Fruit fly (Drosophila melanogaster) whole organism, embryonic: Measurements from ENCODE around the gene spd-2.

ENCODE experiments used
- B-H1 ChIP-seq: fragments of 200-800 bp; sonication (Bioruptor generic); IDR thresholded peaks from 3 replicates; pipeline ENCODE4 v1.3.6; 2022; ENCODE audit warnings: missing biosample characterization, missing genetic modification characterization
- Bdp1 ChIP-seq: fragments of 200-800 bp; sonication (Bioruptor generic); optimal IDR thresholded peaks from 3 replicates; lab custom pipeline; 2016; ENCODE audit warnings: missing biosample characterization, missing genetic modification characterization
- CG10274 ChIP-seq: fragments of 200-800 bp; sonication (Bioruptor generic); optimal IDR thresholded peaks from 3 replicates; lab custom pipeline; 2017; ENCODE audit warnings: missing biosample characterization, mild to moderate bottlenecking, missing genetic modification characterization
- CG10431 ChIP-seq: fragments of 200-800 bp; sonication (Bioruptor generic); optimal IDR thresholded peaks from 3 replicates; lab custom pipeline; 2018; ENCODE audit warnings: missing biosample characterization, mild to moderate bottlenecking, missing genetic modification characterization
- CG11504 ChIP-seq: fragments of 200-800 bp; sonication (Bioruptor generic); optimal IDR thresholded peaks from 3 replicates; lab custom pipeline; 2019; ENCODE audit warnings: missing biosample characterization, mild to moderate bottlenecking, missing genetic modification characterization, moderate library complexity
- CG12236 ChIP-seq: fragments of 200-800 bp; sonication (Bioruptor generic); optimal IDR thresholded peaks from 2 replicates; lab custom pipeline; 2016; ENCODE audit warnings: missing biosample characterization, missing genetic modification characterization
- CG13624 ChIP-seq: fragments of 200-800 bp; sonication (Bioruptor generic); optimal IDR thresholded peaks from 2 replicates; lab custom pipeline; 2016; ENCODE audit warnings: missing biosample characterization, missing genetic modification characterization
- CG15073 ChIP-seq: fragments of 200-800 bp; sonication (Bioruptor generic); optimal IDR thresholded peaks from 2 replicates; lab custom pipeline; 2016; ENCODE audit warnings: missing biosample characterization, missing genetic modification characterization
- CG15269 ChIP-seq: fragments of 200-800 bp; sonication (Bioruptor generic); optimal IDR thresholded peaks from 2 replicates; lab custom pipeline; 2018; ENCODE audit warnings: missing biosample characterization, mild to moderate bottlenecking, missing genetic modification characterization, moderate library complexity
- CG17361 ChIP-seq: fragments of 200-800 bp; sonication (Bioruptor generic); IDR thresholded peaks from 3 replicates; pipeline ENCODE4 v1.3.6; 2022; ENCODE audit warnings: missing biosample characterization, missing genetic modification characterization
- CG17568 ChIP-seq: fragments of 200-800 bp; sonication (Bioruptor generic); optimal IDR thresholded peaks from 2 replicates; lab custom pipeline; 2018; ENCODE audit warnings: missing biosample characterization, mild to moderate bottlenecking, missing genetic modification characterization, moderate library complexity
- CG17829 ChIP-seq: fragments of 200-800 bp; optimal IDR thresholded peaks from 2 replicates; lab custom pipeline; 2019; ENCODE audit warnings: missing biosample characterization, mild to moderate bottlenecking, missing genetic modification characterization, moderate library complexity
- CG30431 ChIP-seq: fragments of 200-800 bp; sonication (Bioruptor generic); optimal IDR thresholded peaks from 2 replicates; lab custom pipeline; 2017; ENCODE audit warnings: missing biosample characterization, missing genetic modification characterization
- CG33213 ChIP-seq: fragments of 200-800 bp; sonication (Bioruptor generic); optimal IDR thresholded peaks from 3 replicates; lab custom pipeline; 2016; ENCODE audit warnings: missing biosample characterization, missing genetic modification characterization
- CG33557 ChIP-seq: fragments of 200-800 bp; sonication (Bioruptor generic); optimal IDR thresholded peaks from 2 replicates; lab custom pipeline; 2019; ENCODE audit warnings: missing biosample characterization, mild to moderate bottlenecking, missing genetic modification characterization, moderate library complexity
- CG4424 ChIP-seq: fragments of 200-800 bp; sonication (Bioruptor generic); optimal IDR thresholded peaks from 3 replicates; lab custom pipeline; 2016; ENCODE audit warnings: missing biosample characterization, missing genetic modification characterization
- CG4707 ChIP-seq: fragments of 200-800 bp; sonication (Bioruptor generic); optimal IDR thresholded peaks from 2 replicates; lab custom pipeline; 2018; ENCODE audit warnings: missing biosample characterization, mild to moderate bottlenecking, missing genetic modification characterization, moderate library complexity
- CG6254 ChIP-seq: fragments of 200-800 bp; sonication (Bioruptor generic); optimal IDR thresholded peaks from 3 replicates; lab custom pipeline; 2017; ENCODE audit warnings: mild to moderate bottlenecking, missing biosample characterization, missing genetic modification reagents, missing genetic modification characterization
- CG7839 ChIP-seq: fragments of 200-800 bp; sonication (Bioruptor generic); optimal IDR thresholded peaks from 3 replicates; lab custom pipeline; 2018; ENCODE audit warnings: missing biosample characterization, mild to moderate bottlenecking, missing genetic modification characterization, moderate library complexity
- CTCF ChIP-seq: fragments of 200-800 bp; sonication (Bioruptor generic); optimal IDR thresholded peaks from 2 replicates; lab custom pipeline; 2017; ENCODE audit warnings: missing biosample characterization, mild to moderate bottlenecking, missing genetic modification characterization, moderate library complexity
- Dip2 ChIP-seq: fragments of 200-800 bp; sonication (Bioruptor generic); IDR thresholded peaks from 2 replicates; pipeline ENCODE4 v1.3.6; 2022; ENCODE audit warnings: missing biosample characterization, missing genetic modification characterization
- Elba2 ChIP-seq: fragments of 200-800 bp; sonication (Bioruptor generic); optimal IDR thresholded peaks from 3 replicates; lab custom pipeline; 2016; ENCODE audit warnings: missing biosample characterization, missing genetic modification characterization
- Fer1 ChIP-seq: fragments of 200-800 bp; sonication (Bioruptor generic); optimal IDR thresholded peaks from 2 replicates; lab custom pipeline; 2017; ENCODE audit warnings: missing biosample characterization, mild to moderate bottlenecking, missing genetic modification characterization
- Hmr ChIP-seq: fragments of 200-800 bp; sonication (Bioruptor generic); optimal IDR thresholded peaks from 3 replicates; lab custom pipeline; 2017; ENCODE audit warnings: mild to moderate bottlenecking, missing biosample characterization, missing genetic modification reagents, missing genetic modification characterization
- Hsf ChIP-seq: fragments of 200-800 bp; sonication (Bioruptor generic); optimal IDR thresholded peaks from 3 replicates; lab custom pipeline; 2016; ENCODE audit warnings: missing biosample characterization, missing genetic modification characterization
- Lhr ChIP-seq: fragments of 200-800 bp; sonication (Bioruptor generic); optimal IDR thresholded peaks from 3 replicates; lab custom pipeline; 2017; ENCODE audit warnings: mild to moderate bottlenecking, missing biosample characterization, missing genetic modification reagents, missing genetic modification characterization
- MBD-R2 ChIP-seq: fragments of 200-800 bp; sonication (Bioruptor generic); IDR thresholded peaks from 2 replicates; pipeline ENCODE4 v1.3.6; 2022; ENCODE audit warnings: missing biosample characterization, missing genetic modification characterization
- Nf-YA ChIP-seq: fragments of 200-800 bp; sonication (Bioruptor generic); IDR thresholded peaks from 2 replicates; pipeline ENCODE4 v1.3.6; 2022; ENCODE audit warnings: missing biosample characterization, missing genetic modification characterization
- Nf-YC ChIP-seq: fragments of 200-800 bp; optimal IDR thresholded peaks from 3 replicates; lab custom pipeline; 2019; ENCODE audit warnings: missing biosample characterization, mild to moderate bottlenecking, missing genetic modification characterization, moderate library complexity
- Pdp1 ChIP-seq, 2 experiments: fragments of 200-800 bp; sonication (Bioruptor generic); optimal IDR thresholded peaks; 3 replicates each; lab custom pipeline; 2016; ENCODE audit warnings: missing biosample characterization in 2 of 2, missing genetic modification characterization in 2 of 2, mild to moderate bottlenecking in 1 of 2, moderate library complexity in 1 of 2
- Ssrp ChIP-seq: fragments of 200-800 bp; sonication (Bioruptor generic); optimal IDR thresholded peaks from 2 replicates; lab custom pipeline; 2018; ENCODE audit warnings: missing biosample characterization, mild to moderate bottlenecking, missing genetic modification characterization, moderate library complexity
- Tbp ChIP-seq: fragments of >200 bp; optimal IDR thresholded peaks from 2 replicates; lab custom pipeline; 2018; ENCODE audit warnings: missing biosample characterization, missing genetic modification characterization
- Xbp1 ChIP-seq: fragments of 200-800 bp; sonication (Bioruptor generic); optimal IDR thresholded peaks from 3 replicates; lab custom pipeline; 2016; ENCODE audit warnings: missing biosample characterization, mild to moderate bottlenecking, missing genetic modification characterization
- amos ChIP-seq: fragments of 200-800 bp; sonication (Bioruptor generic); IDR thresholded peaks from 2 replicates; pipeline ENCODE4 v1.3.6; 2022; ENCODE audit warnings: missing biosample characterization, missing genetic modification characterization; ENCODE audit not compliant: partially characterized antibody
- bab2 ChIP-seq: fragments of 200-800 bp; sonication (Bioruptor generic); optimal IDR thresholded peaks from 2 replicates; lab custom pipeline; 2016; ENCODE audit warnings: missing biosample characterization, missing genetic modification characterization
- bsh ChIP-seq, 2 experiments: fragments of 200-800 bp; sonication (Bioruptor generic); optimal IDR thresholded peaks; 2 replicates each; lab custom pipeline; 2017 to 2018; ENCODE audit warnings: mild to moderate bottlenecking in 2 of 2, missing biosample characterization in 2 of 2, missing genetic modification characterization in 2 of 2, moderate library complexity in 1 of 2
- croc ChIP-seq: fragments of 200-800 bp; sonication (Bioruptor generic); conservative IDR thresholded peaks from 3 replicates; pipeline ENCODE4 v1.3.6; 2022; ENCODE audit warnings: missing biosample characterization, missing genetic modification characterization
- crp ChIP-seq, 2 experiments: fragments of 200-800 bp; sonication (Bioruptor generic); optimal IDR thresholded peaks; 2 replicates in 1 of 2; 3 replicates in 1 of 2; lab custom pipeline; 2017; ENCODE audit warnings: missing biosample characterization in 2 of 2, missing genetic modification characterization in 2 of 2, mild to moderate bottlenecking in 1 of 2, moderate library complexity in 1 of 2
- dmrt99B ChIP-seq: fragments of 200-800 bp; sonication (Bioruptor generic); optimal IDR thresholded peaks from 2 replicates; lab custom pipeline; 2018; ENCODE audit warnings: missing biosample characterization, mild to moderate bottlenecking, missing genetic modification characterization, moderate library complexity
- grn ChIP-seq: fragments of 200-800 bp; sonication (Bioruptor generic); optimal IDR thresholded peaks from 3 replicates; lab custom pipeline; 2017; ENCODE audit warnings: missing biosample characterization, missing genetic modification characterization
- gro ChIP-seq: fragments of 200-800 bp; sonication (Bioruptor generic); optimal IDR thresholded peaks from 2 replicates; lab custom pipeline; 2016; ENCODE audit warnings: missing biosample characterization, missing genetic modification characterization
- insv ChIP-seq, 2 experiments: fragments of 200-800 bp; sonication (Bioruptor generic); optimal IDR thresholded peaks; 3 replicates each; lab custom pipeline; 2016 to 2018; ENCODE audit warnings: missing biosample characterization in 2 of 2, missing genetic modification characterization in 2 of 2
- mld ChIP-seq: fragments of 200-800 bp; sonication (Bioruptor generic); IDR thresholded peaks from 3 replicates; pipeline ENCODE4 v1.3.6; 2022; ENCODE audit warnings: missing biosample characterization, missing genetic modification characterization; ENCODE audit not compliant: partially characterized antibody
- repo ChIP-seq: fragments of 200-800 bp; sonication (Bioruptor generic); optimal IDR thresholded peaks from 2 replicates; lab custom pipeline; 2016; ENCODE audit warnings: missing biosample characterization, missing genetic modification characterization
- salm ChIP-seq: fragments of 200-800 bp; sonication (Bioruptor generic); optimal IDR thresholded peaks from 2 replicates; lab custom pipeline; 2018; ENCODE audit warnings: missing biosample characterization, mild to moderate bottlenecking, missing genetic modification characterization
- shn ChIP-seq: fragments of 200-800 bp; sonication (Bioruptor generic); optimal IDR thresholded peaks from 3 replicates; lab custom pipeline; 2016; ENCODE audit warnings: missing biosample characterization, missing genetic modification characterization
- tna ChIP-seq: fragments of 200-800 bp; sonication (Bioruptor generic); IDR thresholded peaks from 2 replicates; pipeline ENCODE4 v1.3.6; 2022; ENCODE audit warnings: missing biosample characterization, missing genetic modification characterization; ENCODE audit not compliant: partially characterized antibody
- ttk ChIP-seq: fragments of 200-800 bp; sonication (Bioruptor generic); IDR thresholded peaks from 2 replicates; pipeline ENCODE4 v2.1.2; 2022; ENCODE audit warnings: missing biosample characterization, missing genetic modification characterization
- twi ChIP-seq: fragments of 200-800 bp; optimal IDR thresholded peaks from 2 replicates; lab custom pipeline; 2019; ENCODE audit warnings: missing biosample characterization, mild to moderate bottlenecking, missing genetic modification characterization, moderate library complexity
- vfl ChIP-seq: fragments of 200-800 bp; sonication (Bioruptor generic); optimal IDR thresholded peaks from 2 replicates; lab custom pipeline; 2016; ENCODE audit warnings: missing biosample characterization, missing genetic modification characterization

Gene spd-2

dm6 chr3L:16574307-16574946, 20.4 kb downstream of the spd-2 start, which contains the start of gene mbf1 (continued):
- no peak for TF ChIP-seq croc (GFP tag; lab: Robert Waterston, UW)
- peak; percentile 11 for TF ChIP-seq Hmr
- TF ChIP-seq CG4424 (GFP tag; lab: Kevin White, UChicago), result peak; percentile 9
- peak; percentile 27 for TF ChIP-seq CG11504
- peak; percentile 16 for TF ChIP-seq bab2 (GFP tag; lab: Kevin White, UChicago)
- TF ChIP-seq Tbp, result no peak
- TF ChIP-seq CG17361, result peak; percentile 61; the same call in 1 of the 3 replicates
- peak; percentile 48 for TF ChIP-seq gro (GFP tag; lab: Kevin White, UChicago)
- TF ChIP-seq CG12236, result no peak
- no peak for TF ChIP-seq CG33557
- TF ChIP-seq CG33213 (GFP tag; lab: Kevin White, UChicago), result peak; percentile 8
- peak; percentile 23 for TF ChIP-seq CG13624
- peak; percentile 50 for TF ChIP-seq Lhr (GFP tag; lab: Kevin White, UChicago)
- peak in 1 of 2 experiments; percentile 10 for TF ChIP-seq insv (GFP tag; optimal IDR thresholded peaks at IDR 0.05; lab: Kevin White, UChicago)
- peak; percentile 53; the same call in 1 of the 2 replicates for TF ChIP-seq amos (GFP tag; lab: Robert Waterston, UW)
- no peak for TF ChIP-seq Nf-YA (GFP tag; lab: Robert Waterston, UW)
- TF ChIP-seq salm (tag; lab: Kevin White, UChicago), result no peak
- peak; percentile 55 for TF ChIP-seq Nf-YC (tag; lab: Kevin White, UChicago)
- peak in 1 of 2 experiments; percentile 39 for TF ChIP-seq Pdp1 (GFP tag; optimal IDR thresholded peaks at IDR 0.05; lab: Kevin White, UChicago)
- peak; percentile 16 for TF ChIP-seq CG15269
- TF ChIP-seq CG7839 (tag; lab: Kevin White, UChicago), result no peak
- TF ChIP-seq crp (GFP tag; optimal IDR thresholded peaks at IDR 0.05; lab: Kevin White, UChicago), result peak; percentile 62 to 92
- peak; percentile 3 for TF ChIP-seq Elba2 (GFP tag; lab: Kevin White, UChicago)
- no peak for TF ChIP-seq vfl (GFP tag; lab: Kevin White, UChicago)
- 0 out of 2 replicates have a peak, but pooled peaks have one; percentile 32 for TF ChIP-seq tna (GFP tag; lab: Robert Waterston, UW)
- peak; percentile 43 for TF ChIP-seq Hsf
- no peak for TF ChIP-seq CG10431
- TF ChIP-seq Xbp1 (GFP tag; lab: Kevin White, UChicago), result no peak
- no peak for TF ChIP-seq CG30431 (GFP tag; lab: Kevin White, UChicago)
- no peak for TF ChIP-seq Dip2
- TF ChIP-seq twi (tag; lab: Kevin White, UChicago), result no peak
- TF ChIP-seq CG4707 (GFP tag; lab: Kevin White, UChicago), result no peak
- TF ChIP-seq CG6254, result no peak
- peak; percentile 5 for TF ChIP-seq shn
- TF ChIP-seq grn (GFP tag; lab: Kevin White, UChicago), result peak; percentile 73
- TF ChIP-seq CG17829, result peak; percentile 13
- TF ChIP-seq CTCF, result peak; percentile 32
- peak; percentile 59 for TF ChIP-seq MBD-R2 (GFP tag; lab: Robert Waterston, UW)
- 0 out of 3 replicates have a peak, but pooled peaks have one; percentile 13 for TF ChIP-seq mld (GFP tag; lab: Robert Waterston, UW)
- TF ChIP-seq Ssrp (tag; lab: Kevin White, UChicago), result no peak
- TF ChIP-seq Fer1 (GFP tag; lab: Kevin White, UChicago), result no peak
- no peak for TF ChIP-seq Bdp1 (GFP tag; lab: Kevin White, UChicago)
- no peak for TF ChIP-seq CG10274 (GFP tag; lab: Kevin White, UChicago)
- no peak for TF ChIP-seq ttk
- no peak for TF ChIP-seq repo (GFP tag; lab: Kevin White, UChicago)
- no peak for TF ChIP-seq CG15073 (GFP tag; lab: Kevin White, UChicago)
- peak in 1 of 2 experiments; percentile 1 for TF ChIP-seq bsh (GFP tag; optimal IDR thresholded peaks at IDR 0.05; lab: Kevin White, UChicago)
- no peak for TF ChIP-seq B-H1 (GFP tag; lab: Robert Waterston, UW)
- no peak for TF ChIP-seq dmrt99B
- TF ChIP-seq CG17568 (GFP tag; lab: Kevin White, UChicago), result peak; percentile 22
